Worm (Caenorhabditis elegans) whole organism, L1 larva: ENCODE data around the gene inos-1.

ENCODE experiments used
- C04F5.9 ChIP-seq: sonication (generic microtip); optimal IDR thresholded peaks from 2 replicates; lab custom pipeline; 2016; ENCODE audit warnings: missing genetic modification characterization, missing compliant biosample characterization
- C16A3.4 ChIP-seq: fragments of 150-350 bp; optimal IDR thresholded peaks from 2 replicates; lab custom pipeline; 2014; ENCODE audit warnings: missing biosample characterization, missing genetic modification characterization
- alr-1 ChIP-seq: fragments of 200-800 bp; sonication (Bioruptor generic); optimal IDR thresholded peaks from 2 replicates; lab custom pipeline; 2018; ENCODE audit warnings: borderline replicate concordance, mild to moderate bottlenecking, missing genetic modification characterization, missing compliant biosample characterization
- aly-2 ChIP-seq: fragments of 150-350 bp; optimal IDR thresholded peaks from 2 replicates; lab custom pipeline; 2014; ENCODE audit warnings: missing biosample characterization, missing genetic modification characterization
- ama-1 ChIP-seq: fragments of 150-350 bp; optimal IDR thresholded peaks from 2 replicates; lab custom pipeline; 2014
- ceh-8 ChIP-seq: fragments of 200-800 bp; sonication (Bioruptor generic); optimal IDR thresholded peaks from 2 replicates; lab custom pipeline; 2018; ENCODE audit warnings: mild to moderate bottlenecking, missing genetic modification characterization, moderate library complexity, missing compliant biosample characterization
- ceh-88 ChIP-seq: fragments of 200-800 bp; sonication (Bioruptor generic); IDR thresholded peaks from 2 replicates; pipeline ENCODE4 v1.3.6; 2022; ENCODE audit warnings: missing genetic modification characterization, missing compliant biosample characterization
- ceh-90 ChIP-seq: sonication (generic microtip); optimal IDR thresholded peaks from 2 replicates; lab custom pipeline; 2016; ENCODE audit warnings: missing genetic modification characterization, missing compliant biosample characterization
- dsc-1 ChIP-seq: sonication (generic microtip); optimal IDR thresholded peaks from 2 replicates; lab custom pipeline; 2016; ENCODE audit warnings: mild to moderate bottlenecking, missing genetic modification characterization, missing compliant biosample characterization
- efl-3 ChIP-seq: fragments of 200-800 bp; sonication (Bioruptor generic); optimal IDR thresholded peaks from 2 replicates; lab custom pipeline; 2018; ENCODE audit warnings: mild to moderate bottlenecking, missing genetic modification characterization, missing compliant biosample characterization
- egl-13 ChIP-seq: sonication (generic microtip); optimal IDR thresholded peaks from 2 replicates; lab custom pipeline; 2016; ENCODE audit warnings: missing genotype, missing genetic modification reagents, missing genetic modification characterization, missing compliant biosample characterization
- egl-27 ChIP-seq, 2 experiments: fragments of 150-350 bp in 1 of 2; sonication (generic microtip); optimal IDR thresholded peaks; 3 replicates each; lab custom pipeline; 2017 to 2018; ENCODE audit warnings: missing biosample characterization in 2 of 2, missing genetic modification characterization in 2 of 2, missing genetic modification reagents in 2 of 2
- elt-2 ChIP-seq: sonication (generic microtip); optimal IDR thresholded peaks from 2 replicates; lab custom pipeline; 2016; ENCODE audit warnings: missing genetic modification characterization, mild to moderate bottlenecking, inconsistent platforms, missing compliant biosample characterization, missing genetic modification reagents
- fkh-10 ChIP-seq: sonication (generic microtip); optimal IDR thresholded peaks from 2 replicates; lab custom pipeline; 2017; ENCODE audit warnings: missing biosample characterization, missing genetic modification reagents, missing genetic modification characterization
- fkh-4 ChIP-seq: sonication (generic microtip); optimal IDR thresholded peaks from 2 replicates; lab custom pipeline; 2016; ENCODE audit warnings: missing compliant biosample characterization, missing genetic modification characterization, borderline replicate concordance
- grh-1 ChIP-seq: fragments of 200-800 bp; sonication (Bioruptor generic); IDR thresholded peaks from 2 replicates; pipeline ENCODE4 v1.3.6; 2022; ENCODE audit warnings: missing genetic modification reagents, missing genetic modification characterization, missing compliant biosample characterization
- hlh-17 ChIP-seq: fragments of 200-800 bp; sonication (Bioruptor generic); optimal IDR thresholded peaks from 2 replicates; lab custom pipeline; 2018; ENCODE audit warnings: missing genetic modification characterization, mild to moderate bottlenecking, missing compliant biosample characterization, moderate library complexity, borderline replicate concordance
- isw-1 ChIP-seq: fragments of 200-800 bp; sonication (Bioruptor generic); IDR thresholded peaks from 2 replicates; pipeline ENCODE4 v1.3.6; 2022; ENCODE audit warnings: missing genetic modification characterization, missing compliant biosample characterization
- jun-1 ChIP-seq: fragments of 150-350 bp; optimal IDR thresholded peaks from 2 replicates; lab custom pipeline; 2014; ENCODE audit warnings: missing biosample characterization, missing genetic modification reagents, missing genetic modification characterization
- lin-14 ChIP-seq: fragments of 200-800 bp; sonication (Bioruptor generic); optimal IDR thresholded peaks from 2 replicates; lab custom pipeline; 2018; ENCODE audit warnings: mild to moderate bottlenecking, missing genetic modification characterization, moderate library complexity, missing compliant biosample characterization
- lin-15B ChIP-seq: fragments of 150-350 bp; sonication (generic microtip); optimal IDR thresholded peaks from 3 replicates; lab custom pipeline; 2014; ENCODE audit warnings: missing biosample characterization, missing genetic modification characterization
- lin-39 ChIP-seq: fragments of 150-350 bp; optimal IDR thresholded peaks from 2 replicates; lab custom pipeline; 2014; ENCODE audit warnings: missing biosample characterization, missing genetic modification reagents, missing genetic modification characterization
- lir-3 ChIP-seq: sonication (generic microtip); optimal IDR thresholded peaks from 2 replicates; lab custom pipeline; 2016; ENCODE audit warnings: mild to moderate bottlenecking, missing genetic modification characterization, moderate library complexity, missing compliant biosample characterization; ENCODE audit not compliant: poor library complexity
- lsy-2 ChIP-seq, 2 experiments: fragments of 150-350 bp; optimal IDR thresholded peaks; 2 replicates each; lab custom pipeline; 2014; ENCODE audit warnings: missing biosample characterization in 2 of 2, missing genetic modification characterization in 2 of 2
- mab-9 ChIP-seq: fragments of 200-800 bp; sonication (Bioruptor generic); IDR thresholded peaks from 2 replicates; pipeline ENCODE4 v1.3.6; 2022; ENCODE audit warnings: missing genetic modification reagents, missing genetic modification characterization, missing compliant biosample characterization
- mdl-1 ChIP-seq, 2 experiments: fragments of 150-350 bp; optimal IDR thresholded peaks; 2 replicates each; lab custom pipeline; 2014 to 2017; ENCODE audit warnings: missing biosample characterization in 2 of 2, missing genetic modification characterization in 2 of 2, inconsistent platforms in 1 of 2
- mep-1 ChIP-seq: fragments of 150-350 bp; optimal IDR thresholded peaks from 2 replicates; lab custom pipeline; 2014; ENCODE audit warnings: missing biosample characterization, missing genetic modification characterization
- nhr-11 ChIP-seq: fragments of 150-350 bp; optimal IDR thresholded peaks from 2 replicates; lab custom pipeline; 2014; ENCODE audit warnings: missing biosample characterization, missing genetic modification characterization
- nhr-12 ChIP-seq: sonication (generic microtip); optimal IDR thresholded peaks from 2 replicates; lab custom pipeline; 2017; ENCODE audit warnings: missing biosample characterization, missing genetic modification characterization
- nhr-28 ChIP-seq: fragments of 150-350 bp; optimal IDR thresholded peaks from 2 replicates; lab custom pipeline; 2014; ENCODE audit warnings: missing biosample characterization, missing genetic modification characterization
- nhr-71 ChIP-seq: sonication (generic microtip); optimal IDR thresholded peaks from 2 replicates; lab custom pipeline; 2016; ENCODE audit warnings: mild to moderate bottlenecking, missing genetic modification characterization, moderate library complexity, missing compliant biosample characterization
- nhr-76 ChIP-seq: sonication (generic microtip); optimal IDR thresholded peaks from 2 replicates; lab custom pipeline; 2017; ENCODE audit warnings: missing biosample characterization, missing genetic modification characterization
- nhr-85 ChIP-seq: sonication (generic microtip); peaks from one replicate; lab custom pipeline; 2016; ENCODE audit warnings: missing genetic modification characterization, inconsistent platforms, missing compliant biosample characterization
- pag-3 ChIP-seq: sonication (generic microtip); optimal IDR thresholded peaks from 2 replicates; lab custom pipeline; 2017; ENCODE audit warnings: missing genetic modification characterization, mild to moderate bottlenecking, missing compliant biosample characterization, antibody characterized with exemption, borderline replicate concordance; ENCODE audit not compliant: insufficient read depth
- rnt-1 ChIP-seq: sonication (generic microtip); optimal IDR thresholded peaks from 2 replicates; lab custom pipeline; 2016; ENCODE audit warnings: mild to moderate bottlenecking, missing genetic modification characterization, moderate library complexity, missing compliant biosample characterization
- skn-1 ChIP-seq: fragments of 150-350 bp; optimal IDR thresholded peaks from 2 replicates; lab custom pipeline; 2014; ENCODE audit warnings: missing biosample characterization, missing genetic modification characterization
- snpc-4 ChIP-seq: fragments of 150-350 bp; optimal IDR thresholded peaks from 2 replicates; lab custom pipeline; 2014; ENCODE audit warnings: missing biosample characterization, missing genetic modification characterization
- snu-23 ChIP-seq: sonication (generic microtip); optimal IDR thresholded peaks from 2 replicates; lab custom pipeline; 2016; ENCODE audit warnings: missing genetic modification characterization, missing compliant biosample characterization
- sox-4 ChIP-seq: sonication (generic microtip); optimal IDR thresholded peaks from 2 replicates; lab custom pipeline; 2016; ENCODE audit warnings: missing genetic modification characterization, missing compliant biosample characterization
- sup-37 ChIP-seq: fragments of 200-800 bp; sonication (Bioruptor generic); optimal IDR thresholded peaks from 2 replicates; lab custom pipeline; 2018; ENCODE audit warnings: mild to moderate bottlenecking, missing genetic modification characterization, missing compliant biosample characterization
- tbx-2 ChIP-seq: sonication (generic microtip); optimal IDR thresholded peaks from 2 replicates; lab custom pipeline; 2016; ENCODE audit warnings: missing genetic modification characterization, missing compliant biosample characterization
- unc-86 ChIP-seq: sonication (generic microtip); optimal IDR thresholded peaks from 2 replicates; lab custom pipeline; 2016; ENCODE audit warnings: missing genetic modification characterization, missing compliant biosample characterization
- zag-1 ChIP-seq: fragments of 150-350 bp; optimal IDR thresholded peaks from 2 replicates; lab custom pipeline; 2014; ENCODE audit warnings: missing biosample characterization, missing genetic modification characterization
- zip-4 ChIP-seq: fragments of 200-800 bp; sonication (Bioruptor generic); optimal IDR thresholded peaks from 2 replicates; lab custom pipeline; 2018; ENCODE audit warnings: mild to moderate bottlenecking, missing genetic modification characterization, moderate library complexity, missing compliant biosample characterization

Gene inos-1

ce11 chrII:11737347-11737746 is 37.2 kb upstream of the inos-1 start (continued):
- no peak for TF ChIP-seq mab-9 (GFP tag; lab: Robert Waterston, UW)
- TF ChIP-seq alr-1 (tag; lab: Kevin White, UChicago) = no peak
- no peak for TF ChIP-seq aly-2 (tag; lab: Kevin White, UChicago)
- TF ChIP-seq C16A3.4 (tag; lab: Kevin White, UChicago) = no peak
- TF ChIP-seq isw-1 (GFP tag; lab: Robert Waterston, UW) = no peak
- TF ChIP-seq snu-23 (GFP tag; lab: Kevin White, UChicago) = peak; percentile 79
- no peak for TF ChIP-seq nhr-11 (tag; lab: Kevin White, UChicago)
- peak; percentile 24 for TF ChIP-seq skn-1 (tag; lab: Kevin White, UChicago)
- no peak for TF ChIP-seq sox-4
- TF ChIP-seq ceh-90 (tag; lab: Kevin White, UChicago) = no peak
- no peak for TF ChIP-seq unc-86 (tag; lab: Kevin White, UChicago)
- TF ChIP-seq efl-3 = no peak
- TF ChIP-seq nhr-76 = no peak
- no peak for TF ChIP-seq sup-37 (GFP tag; lab: Kevin White, UChicago)
- TF ChIP-seq zag-1 = no peak
- TF ChIP-seq C04F5.9 (tag; lab: Kevin White, UChicago) = no peak
- TF ChIP-seq zip-4 (GFP tag; lab: Kevin White, UChicago) = no peak
- TF ChIP-seq pag-3 (tag; lab: Kevin White, UChicago) = no peak
- no peak for TF ChIP-seq ceh-88 (GFP tag; lab: Robert Waterston, UW)
- no peak for TF ChIP-seq ama-1 (lab: Kevin White, UChicago)
- no peak for TF ChIP-seq jun-1
- no peak for TF ChIP-seq lin-15B
- TF ChIP-seq lin-14 (GFP tag; lab: Kevin White, UChicago) = peak; percentile 88
- no peak for TF ChIP-seq fkh-10 (GFP tag; lab: Kevin White, UChicago)
- TF ChIP-seq fkh-4 = no peak
- TF ChIP-seq lir-3 (tag; lab: Kevin White, UChicago) = peak; percentile 23
- TF ChIP-seq egl-27 (tag; optimal IDR thresholded peaks at IDR 0.05; lab: Kevin White, UChicago) = no peak
- peak; percentile 74 for TF ChIP-seq nhr-71
- TF ChIP-seq tbx-2 (tag; lab: Kevin White, UChicago) = peak; percentile 57
- TF ChIP-seq nhr-12 (tag; lab: Kevin White, UChicago) = no peak
- no peak for TF ChIP-seq hlh-17 (GFP tag; lab: Kevin White, UChicago)
- peak; percentile 96 for TF ChIP-seq grh-1 (GFP tag; lab: Robert Waterston, UW)
- no peak for TF ChIP-seq elt-2 (tag; lab: Kevin White, UChicago)
- TF ChIP-seq lin-39 (tag; lab: Kevin White, UChicago) = no peak
- peak in 1 of 2 experiments; percentile 18 for TF ChIP-seq mdl-1 (tag; optimal IDR thresholded peaks at IDR 0.05; lab: Kevin White, UChicago)
- no peak for TF ChIP-seq nhr-28 (tag; lab: Kevin White, UChicago)
- peak; percentile 41 to 53 for TF ChIP-seq lsy-2 (tag; optimal IDR thresholded peaks at IDR 0.05; lab: Kevin White, UChicago)
- no peak for TF ChIP-seq egl-13 (tag; lab: Kevin White, UChicago)
- peak; percentile 60 for TF ChIP-seq mep-1

- TF ChIP-seq lin-14 (GFP tag; lab: Kevin White, UChicago) (peak; percentile 44), nhr-85 (tag; lab: Kevin White, UChicago) (peak; percentile 29), egl-13 (tag; lab: Kevin White, UChicago) (no peak), nhr-71 (no peak)
These were observed 33.8 kb upstream of the inos-1 start for ce11 chrII:11733850-11734249.

ce11 chrII:11732513-11732912 is 32.4 kb upstream of the inos-1 start, which contains the start of gene F13D12.8:
F13D12.8 (minus strand) TSS chrII:11732594.
- no peak for TF ChIP-seq ceh-88 (GFP tag; lab: Robert Waterston, UW)
- TF ChIP-seq dsc-1 (tag; lab: Kevin White, UChicago) = peak; percentile 62
- no peak for TF ChIP-seq ceh-8 (GFP tag; lab: Kevin White, UChicago)
- peak; percentile 73 for TF ChIP-seq lin-14 (GFP tag; lab: Kevin White, UChicago)
- peak; percentile 36 for TF ChIP-seq snpc-4 (tag; lab: Kevin White, UChicago)
- TF ChIP-seq rnt-1 (tag; lab: Kevin White, UChicago) = no peak
